Fruit fly (Drosophila melanogaster): ENCODE measurements around the gene TfIIA-L.

dm6 chr3R:27293065-27293464, 42.2 kb downstream of the TfIIA-L start:
- no peak for TF ChIP-seq mam (GFP tag; optimal IDR thresholded peaks at IDR 0.05)
- no peak for TF ChIP-seq Oaz (GFP tag; IDR thresholded peaks at IDR 0.05)
- no peak for TF ChIP-seq Sin3A (optimal IDR thresholded peaks at IDR 0.05)
- no peak for TF ChIP-seq lola (GFP tag; optimal IDR thresholded peaks at IDR 0.05)
- TF ChIP-seq Side (GFP tag; optimal IDR thresholded peaks at IDR 0.05), result no peak
- TF ChIP-seq Max (GFP tag; optimal IDR thresholded peaks at IDR 0.05), result no peak
- TF ChIP-seq aop (GFP tag; IDR thresholded peaks at IDR 0.05), result no peak
- TF ChIP-seq CG4328 (GFP tag; optimal IDR thresholded peaks at IDR 0.05), result no peak
- TF ChIP-seq CG18619 (GFP tag; optimal IDR thresholded peaks at IDR 0.05), result no peak
- TF ChIP-seq CG3847 (GFP tag; IDR thresholded peaks at IDR 0.05), result no peak
- TF ChIP-seq CG9215 (GFP tag; IDR thresholded peaks at IDR 0.05), result no peak
- no peak for TF ChIP-seq ftz-f1 (GFP tag; optimal IDR thresholded peaks at IDR 0.05)

All from whole organism, embryonic.